Fruit fly (Drosophila melanogaster): ENCODE results near the gene amd.

amd gene

dm6 chr2L:19097374-19097773 is 12.6 kb upstream of the amd start:
- TF ChIP-seq fkh (GFP tag; optimal IDR thresholded peaks at IDR 0.05): no peak
- TF ChIP-seq CG16779 (tag; optimal IDR thresholded peaks at IDR 0.05): no peak
- TF ChIP-seq cyc (GFP tag; optimal IDR thresholded peaks at IDR 0.05): no peak
- TF ChIP-seq CG11762 (GFP tag; optimal IDR thresholded peaks at IDR 0.05; ENCODE audit: insufficient read depth): no peak
- no peak for TF ChIP-seq Eip78C (GFP tag)
- TF ChIP-seq topi (GFP tag; optimal IDR thresholded peaks at IDR 0.05): no peak
- no peak for TF ChIP-seq esn (GFP tag; optimal IDR thresholded peaks at IDR 0.05)
- TF ChIP-seq fd59A (GFP tag; optimal IDR thresholded peaks at IDR 0.05): no peak
- TF ChIP-seq CG9139 (GFP tag; optimal IDR thresholded peaks at IDR 0.05): no peak
- TF ChIP-seq acj6 (GFP tag; optimal IDR thresholded peaks at IDR 0.05): no peak
- TF ChIP-seq pdm3 (GFP tag; optimal IDR thresholded peaks at IDR 0.05): no peak
- TF ChIP-seq Met (GFP tag; optimal IDR thresholded peaks at IDR 0.05): no peak
- TF ChIP-seq Eip93F (GFP tag; optimal IDR thresholded peaks at IDR 0.05): no peak
- TF ChIP-seq salr (GFP tag; optimal IDR thresholded peaks at IDR 0.05): no peak
- TF ChIP-seq CG8319 (GFP tag; optimal IDR thresholded peaks at IDR 0.05): no peak
- TF ChIP-seq Ets21C (GFP tag; optimal IDR thresholded peaks at IDR 0.05): no peak

dm6 chr2L:19098668-19099067 is 11.3 kb upstream of the amd start:
- no peak for TF ChIP-seq CG6163 (GFP tag; IDR thresholded peaks at IDR 0.05)
- no peak for TF ChIP-seq svp (GFP tag)
- peak; percentile 39 for TF ChIP-seq fkh (GFP tag; optimal IDR thresholded peaks at IDR 0.05)
- no peak for TF ChIP-seq CG34406 (GFP tag; optimal IDR thresholded peaks at IDR 0.05)
- no peak for TF ChIP-seq Eip93F (GFP tag; optimal IDR thresholded peaks at IDR 0.05)
- no peak for TF ChIP-seq Eip78C (GFP tag)

- TF ChIP-seq CG10631 (GFP tag; optimal IDR thresholded peaks at IDR 0.05) (no peak), Hr39 (GFP tag; optimal IDR thresholded peaks at IDR 0.05) (no peak)
Observed at dm6 chr2L:19101744-19102143, 8.2 kb upstream of the amd start, which contains the start of the genes CG17344 and CG43731. Gene CG17344 (plus strand): TSS chr2L:19102044. Gene CG43731 (plus strand): TSS chr2L:19102044.

- TF ChIP-seq fkh (GFP tag; optimal IDR thresholded peaks at IDR 0.05): peak; percentile 72
- TF ChIP-seq esn (GFP tag; optimal IDR thresholded peaks at IDR 0.05): no peak
Observed at dm6 chr2L:19103176-19103921, 6.6 kb upstream of the amd start.

- no peak for TF ChIP-seq acj6 (GFP tag; optimal IDR thresholded peaks at IDR 0.05)
- TF ChIP-seq Met (GFP tag; optimal IDR thresholded peaks at IDR 0.05): no peak
- TF ChIP-seq lz (GFP tag; optimal IDR thresholded peaks at IDR 0.05): no peak
- no peak for TF ChIP-seq spab (GFP tag; optimal IDR thresholded peaks at IDR 0.05)
- TF ChIP-seq Ets21C (GFP tag; optimal IDR thresholded peaks at IDR 0.05): no peak
- TF ChIP-seq pdm3 (GFP tag; optimal IDR thresholded peaks at IDR 0.05): no peak
Observed at dm6 chr2L:19104383-19104782, 5.6 kb upstream of the amd start.

- TF ChIP-seq Sox15 (GFP tag; optimal IDR thresholded peaks at IDR 0.05): no peak
- no peak for TF ChIP-seq cyc (GFP tag; optimal IDR thresholded peaks at IDR 0.05)
- no peak for TF ChIP-seq Hr39 (GFP tag; optimal IDR thresholded peaks at IDR 0.05)
- no peak for TF ChIP-seq CG11902 (GFP tag; optimal IDR thresholded peaks at IDR 0.05)
- no peak for TF ChIP-seq esn (GFP tag; optimal IDR thresholded peaks at IDR 0.05)
- TF ChIP-seq vri (GFP tag; optimal IDR thresholded peaks at IDR 0.05): no peak
- no peak for TF ChIP-seq Hr38 (GFP tag; optimal IDR thresholded peaks at IDR 0.05)
- TF ChIP-seq CG11762 (GFP tag; optimal IDR thresholded peaks at IDR 0.05; ENCODE audit: insufficient read depth): no peak
- no peak for TF ChIP-seq acj6 (GFP tag; optimal IDR thresholded peaks at IDR 0.05)
- TF ChIP-seq CG8632 (GFP tag; optimal IDR thresholded peaks at IDR 0.05): no peak
- TF ChIP-seq Sox14 (GFP tag; optimal IDR thresholded peaks at IDR 0.05): no peak
Observed at dm6 chr2L:19106235-19106634, 3.7 kb upstream of the amd start.
